Worm (Caenorhabditis elegans) whole organism, young adult: ENCODE data around the gene D1005.2.
A peak's percentile ranks its signal among the peaks of the same experiment; 100 is the strongest.
"Not testable (repeated sequence)": the region's sequence is repeated elsewhere in the genome, so short reads cannot be mapped to it uniquely, and the experiment has no call there.

Experiments
- C06A6.2 ChIP-seq: fragments of 200-800 bp; sonication (Bioruptor generic); conservative IDR thresholded peaks from 2 replicates; pipeline ENCODE4 v1.3.6; 2022; ENCODE audit warnings: missing genetic modification characterization, missing compliant biosample characterization
- C17E4.6 ChIP-seq: fragments of 200-800 bp; sonication (Bioruptor generic); IDR thresholded peaks from 2 replicates; pipeline ENCODE4 v1.3.6; 2022; ENCODE audit warnings: missing genetic modification reagents, missing genetic modification characterization, missing compliant biosample characterization
- D2030.7 ChIP-seq: fragments of 200-800 bp; sonication (Bioruptor generic); IDR thresholded peaks from 2 replicates; pipeline ENCODE4 v1.3.6; 2022; ENCODE audit warnings: missing genetic modification reagents, missing genetic modification characterization, missing compliant biosample characterization
- F52B5.7 ChIP-seq: sonication (generic microtip); optimal IDR thresholded peaks from 2 replicates; lab custom pipeline; 2016; ENCODE audit warnings: mild to moderate bottlenecking, missing genetic modification characterization, missing compliant biosample characterization
- Y67H2A.10 ChIP-seq: fragments of 200-800 bp; sonication (Bioruptor generic); conservative IDR thresholded peaks from 2 replicates; pipeline ENCODE4 v1.3.6; 2022; ENCODE audit warnings: missing genetic modification reagents, missing genetic modification characterization, missing compliant biosample characterization
- ZK185.1 ChIP-seq: sonication (generic microtip); optimal IDR thresholded peaks from 2 replicates; lab custom pipeline; 2016; ENCODE audit warnings: mild to moderate bottlenecking, missing genetic modification characterization, missing compliant biosample characterization; ENCODE audit not compliant: poor library complexity, severe bottlenecking
- aptf-2 ChIP-seq: fragments of 200-800 bp; sonication (Bioruptor generic); conservative IDR thresholded peaks from 2 replicates; pipeline ENCODE4 v1.3.6; 2022; ENCODE audit warnings: missing genetic modification reagents, missing genetic modification characterization, missing compliant biosample characterization
- athp-1 ChIP-seq: sonication (generic microtip); optimal IDR thresholded peaks from 2 replicates; lab custom pipeline; 2017; ENCODE audit warnings: mild to moderate bottlenecking, missing genetic modification characterization, missing compliant biosample characterization
- attf-5 ChIP-seq: fragments of 200-800 bp; sonication (Bioruptor generic); optimal IDR thresholded peaks from 2 replicates; lab custom pipeline; 2018; ENCODE audit warnings: mild to moderate bottlenecking, missing genetic modification characterization, missing compliant biosample characterization
- attf-6 ChIP-seq: fragments of 200-800 bp; sonication (Bioruptor generic); IDR thresholded peaks from 2 replicates; pipeline ENCODE4 v1.3.6; 2022; ENCODE audit warnings: missing genetic modification reagents, missing genetic modification characterization, missing compliant biosample characterization
- cebp-1 ChIP-seq, 2 experiments: fragments of 200-800 bp in 1 of 2; sonication (Bioruptor generic) in 1 of 2; sonication (generic microtip) in 1 of 2; IDR thresholded peaks in 1 of 2; optimal IDR thresholded peaks in 1 of 2; 2 replicates each; pipeline versions ENCODE4 v1.3.6 to Lab custom; 2017 to 2022; ENCODE audit warnings: missing compliant biosample characterization in 2 of 2, missing genetic modification characterization in 2 of 2, mild to moderate bottlenecking in 1 of 2, missing genetic modification reagents in 1 of 2, moderate library complexity in 1 of 2
- cebp-2 ChIP-seq: fragments of 200-800 bp; sonication (Bioruptor generic); IDR thresholded peaks from 2 replicates; pipeline ENCODE4 v1.3.6; 2022; ENCODE audit warnings: missing genetic modification characterization, missing compliant biosample characterization
- ceh-100 ChIP-seq: fragments of 200-800 bp; sonication (Bioruptor generic); IDR thresholded peaks from 2 replicates; pipeline ENCODE4 v1.3.6; 2022; ENCODE audit warnings: missing genetic modification reagents, missing genetic modification characterization, missing compliant biosample characterization
- ceh-91 ChIP-seq: fragments of 200-800 bp; sonication (Bioruptor generic); IDR thresholded peaks from 2 replicates; pipeline ENCODE4 v1.3.6; 2022; ENCODE audit warnings: missing genetic modification reagents, missing genetic modification characterization, missing compliant biosample characterization
- dox-1 ChIP-seq: fragments of 200-800 bp; sonication (Bioruptor generic); IDR thresholded peaks from 2 replicates; pipeline ENCODE4 v1.3.6; 2022; ENCODE audit warnings: missing genetic modification reagents, missing genetic modification characterization, missing compliant biosample characterization
- dpl-1 ChIP-seq: fragments of 150-350 bp; optimal IDR thresholded peaks from 2 replicates; lab custom pipeline; 2014; ENCODE audit warnings: missing biosample characterization, missing genetic modification reagents, missing genetic modification characterization
- efl-1 ChIP-seq: fragments of 150-350 bp; optimal IDR thresholded peaks from 2 replicates; lab custom pipeline; 2014; ENCODE audit warnings: missing biosample characterization, missing genetic modification reagents, missing genetic modification characterization
- egl-18 ChIP-seq: fragments of 200-800 bp; sonication (Bioruptor generic); IDR thresholded peaks from 2 replicates; pipeline ENCODE4 v1.3.6; 2022; ENCODE audit warnings: missing genetic modification reagents, missing genetic modification characterization, missing compliant biosample characterization
- egl-44 ChIP-seq: fragments of 200-800 bp; sonication (Bioruptor generic); IDR thresholded peaks from 2 replicates; pipeline ENCODE4 v1.3.6; 2022; ENCODE audit warnings: missing genetic modification reagents, missing genetic modification characterization, missing compliant biosample characterization
- egrh-3 ChIP-seq: fragments of 200-800 bp; sonication (Bioruptor generic); IDR thresholded peaks from 2 replicates; pipeline ENCODE4 v1.3.6; 2022; ENCODE audit warnings: missing genetic modification reagents, missing genetic modification characterization, missing compliant biosample characterization
- fkh-3 ChIP-seq: sonication (generic microtip); optimal IDR thresholded peaks from 2 replicates; lab custom pipeline; 2016; ENCODE audit warnings: mild to moderate bottlenecking, missing genetic modification characterization, missing compliant biosample characterization
- gei-17 ChIP-seq: fragments of 200-800 bp; sonication (Bioruptor generic); optimal IDR thresholded peaks from 2 replicates; lab custom pipeline; 2018; ENCODE audit warnings: mild to moderate bottlenecking, missing genetic modification characterization, missing compliant biosample characterization
- him-1 ChIP-seq: sonication (generic microtip); optimal IDR thresholded peaks from 2 replicates; lab custom pipeline; 2016; ENCODE audit warnings: missing genotype, missing genetic modification reagents, missing genetic modification characterization, missing compliant biosample characterization
- hlh-12 ChIP-seq: sonication (generic microtip); optimal IDR thresholded peaks from 2 replicates; lab custom pipeline; 2016; ENCODE audit warnings: missing genetic modification characterization, missing compliant biosample characterization
- hlh-26 ChIP-seq: fragments of 200-800 bp; sonication (Bioruptor generic); conservative IDR thresholded peaks from 2 replicates; pipeline ENCODE4 v1.3.6; 2022; ENCODE audit warnings: missing genetic modification reagents, missing genetic modification characterization, missing compliant biosample characterization
- hmg-1.2 ChIP-seq: fragments of 200-800 bp; sonication (Bioruptor generic); IDR thresholded peaks from 2 replicates; pipeline ENCODE4 v1.3.6; 2022; ENCODE audit warnings: missing genetic modification reagents, missing genetic modification characterization, missing compliant biosample characterization
- lag-1 ChIP-seq: fragments of 200-800 bp; sonication (Bioruptor generic); IDR thresholded peaks from 2 replicates; pipeline ENCODE4 v1.3.6; 2022; ENCODE audit warnings: missing genetic modification reagents, missing genetic modification characterization, missing compliant biosample characterization
- lin-35 ChIP-seq, 3 experiments: fragments of 150-350 bp in 2 of 3; sonication (generic microtip) in 1 of 3; optimal IDR thresholded peaks; 2 replicates each; lab custom pipeline; 2014 to 2018; ENCODE audit warnings: missing biosample characterization in 3 of 3, missing genetic modification characterization in 3 of 3, missing genetic modification reagents in 3 of 3
- lin-40 ChIP-seq: sonication (generic microtip); optimal IDR thresholded peaks from 2 replicates; lab custom pipeline; 2016; ENCODE audit warnings: missing genetic modification characterization, mild to moderate bottlenecking, missing compliant biosample characterization, missing genotype, missing genetic modification reagents
- nhr-120 ChIP-seq: fragments of 200-800 bp; sonication (Bioruptor generic); IDR thresholded peaks from 2 replicates; pipeline ENCODE4 v1.3.6; 2022; ENCODE audit warnings: missing genetic modification characterization, missing compliant biosample characterization
- nhr-80 ChIP-seq: sonication (generic microtip); optimal IDR thresholded peaks from 2 replicates; lab custom pipeline; 2016; ENCODE audit warnings: missing genetic modification characterization, missing compliant biosample characterization
- sdz-38 ChIP-seq: sonication (generic microtip); optimal IDR thresholded peaks from 2 replicates; lab custom pipeline; 2016; ENCODE audit warnings: missing genotype, missing genetic modification characterization, missing compliant biosample characterization
- tbp1 ChIP-seq: fragments of 200-800 bp; sonication (Bioruptor generic); optimal IDR thresholded peaks from 2 replicates; lab custom pipeline; 2018; ENCODE audit warnings: mild to moderate bottlenecking, missing genetic modification characterization, missing compliant biosample characterization
- zfh-2 ChIP-seq: fragments of 200-800 bp; sonication (Bioruptor generic); conservative IDR thresholded peaks from 2 replicates; pipeline ENCODE4 v1.3.6; 2022; ENCODE audit warnings: missing genetic modification reagents, missing genetic modification characterization, missing compliant biosample characterization
- ztf-22 ChIP-seq: fragments of 200-800 bp; sonication (Bioruptor generic); optimal IDR thresholded peaks from 2 replicates; lab custom pipeline; 2018; ENCODE audit warnings: mild to moderate bottlenecking, missing genetic modification characterization, moderate library complexity, missing compliant biosample characterization

The D1005.2 gene

ce11 chrX:1430707-1431106 lies 28.1 kb upstream of the D1005.2 start, which contains the start of gene F19G12.1:
TSS of gene F19G12.1 (plus strand) at chrX:1431007.
- TF ChIP-seq nhr-120 (GFP tag; lab: Robert Waterston, UW); attf-5; F52B5.7: not testable (repeated sequence)

DNA sequence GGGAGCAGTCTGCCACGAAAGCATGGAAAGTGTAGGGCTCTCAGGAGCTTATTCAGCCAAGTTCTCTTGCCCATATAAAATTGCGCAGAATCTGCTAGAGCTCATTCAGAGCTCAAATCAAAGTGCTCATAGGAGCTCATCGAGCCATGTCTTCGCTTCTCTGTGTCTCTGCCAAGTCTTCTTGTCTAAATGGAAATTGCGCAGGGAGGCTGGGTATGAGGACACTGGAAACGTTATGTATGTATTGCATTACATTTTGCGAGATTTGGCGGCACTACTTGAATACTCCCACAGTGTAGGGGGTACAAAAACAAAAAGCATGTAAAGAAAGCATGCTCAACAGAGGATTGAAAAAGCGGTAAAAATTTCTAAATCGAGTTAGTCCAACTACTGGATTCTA lies 21.7 kb upstream of the D1005.2 start:
- TF ChIP-seq D2030.7 (GFP tag; lab: Robert Waterston, UW), result no peak
- TF ChIP-seq ZK185.1 (tag; lab: Kevin White, UChicago), result peak; percentile 8
- TF ChIP-seq dox-1 (GFP tag; lab: Robert Waterston, UW), result peak; percentile 31; the same call in 1 of the 2 replicates
- TF ChIP-seq cebp-1 (GFP tag; IDR thresholded peaks at IDR 0.05; lab: Robert Waterston, UW), result no peak
- TF ChIP-seq cebp-1 (tag; optimal IDR thresholded peaks at IDR 0.05; lab: Kevin White, UChicago), result peak; percentile 9
- TF ChIP-seq gei-17, result peak; percentile 59
- no peak for TF ChIP-seq C17E4.6 (GFP tag; lab: Robert Waterston, UW)
- TF ChIP-seq hlh-26 (GFP tag; lab: Robert Waterston, UW), result no peak
- 0 out of 2 replicates have a peak, but pooled peaks have one; percentile 23 for TF ChIP-seq egl-44 (GFP tag; lab: Robert Waterston, UW)
- no peak for TF ChIP-seq lag-1 (GFP tag; lab: Robert Waterston, UW)

- TF ChIP-seq cebp-1 (GFP tag; IDR thresholded peaks at IDR 0.05; lab: Robert Waterston, UW), result no peak
- peak; percentile 24 for TF ChIP-seq cebp-1 (tag; optimal IDR thresholded peaks at IDR 0.05; lab: Kevin White, UChicago)
- TF ChIP-seq lin-35 (GFP tag; optimal IDR thresholded peaks at IDR 0.05; lab: Kevin White, UChicago), result peak in 1 of 3 experiments; percentile 25
- TF ChIP-seq aptf-2 (GFP tag; lab: Robert Waterston, UW), result no peak
- 0 out of 2 replicates have a peak, but pooled peaks have one; percentile 8 for TF ChIP-seq dox-1 (GFP tag; lab: Robert Waterston, UW)
- no peak for TF ChIP-seq tbp1 (GFP tag; lab: Kevin White, UChicago)
These were observed 19.9 kb upstream of the D1005.2 start for ce11 chrX:1438925-1439324.

ce11 chrX:1440161-1440560 lies 18.7 kb upstream of the D1005.2 start, which contains the start of gene sedl-1:
TSS of gene sedl-1 (minus strand) at chrX:1440261.
- no peak for TF ChIP-seq him-1
- TF ChIP-seq dpl-1 (GFP tag; lab: Kevin White, UChicago), result no peak
- TF ChIP-seq ceh-100 (GFP tag; lab: Robert Waterston, UW), result no peak
- TF ChIP-seq athp-1 (tag; lab: Kevin White, UChicago), result no peak
- no peak for TF ChIP-seq Y67H2A.10
- no peak for TF ChIP-seq cebp-2 (GFP tag; lab: Robert Waterston, UW)
- TF ChIP-seq fkh-3, result no peak
- no peak for TF ChIP-seq attf-6 (GFP tag; lab: Robert Waterston, UW)
- TF ChIP-seq lin-40, result no peak
- TF ChIP-seq nhr-120 (GFP tag; lab: Robert Waterston, UW), result no peak
- no peak for TF ChIP-seq egl-18
- no peak for TF ChIP-seq efl-1 (GFP tag; lab: Kevin White, UChicago)
- no peak for TF ChIP-seq C06A6.2 (GFP tag; lab: Robert Waterston, UW)
- no peak for TF ChIP-seq sdz-38 (tag; lab: Kevin White, UChicago)
- TF ChIP-seq hlh-12, result no peak

DNA sequence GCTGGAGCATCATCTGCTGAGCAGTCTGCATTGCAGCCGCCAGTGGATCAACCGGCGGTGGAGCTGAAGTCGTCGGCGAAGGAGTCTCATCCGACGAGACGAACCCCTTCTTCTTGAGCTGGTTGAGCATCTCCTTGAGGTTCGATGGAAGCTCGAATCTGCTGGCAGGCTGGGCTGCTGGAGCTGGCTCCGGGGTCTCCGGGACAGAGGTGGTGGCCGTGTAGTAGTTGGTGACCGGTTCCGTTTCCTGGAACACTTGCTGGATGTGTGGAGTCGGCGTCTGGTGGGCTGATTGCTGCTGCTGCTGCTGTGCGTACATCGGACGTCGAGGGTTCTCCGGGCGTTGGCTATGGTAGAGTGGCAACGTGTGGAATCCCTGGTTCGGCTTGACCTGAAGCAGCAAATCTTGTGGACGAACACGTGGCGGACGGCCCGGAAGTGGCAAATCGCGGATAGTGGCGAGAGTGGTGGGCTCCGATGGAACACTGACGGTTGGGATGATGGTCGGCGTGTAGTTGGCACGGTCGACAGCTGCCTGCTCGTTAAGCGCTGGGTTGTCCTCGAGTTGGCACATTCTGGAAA lies 17.1 kb upstream of the D1005.2 start:
- TF ChIP-seq ceh-91 (GFP tag; lab: Robert Waterston, UW) (no peak), hmg-1.2 (GFP tag; lab: Robert Waterston, UW) (no peak), ztf-22 (no peak), nhr-80 (tag; lab: Kevin White, UChicago) (no peak), zfh-2 (GFP tag; lab: Robert Waterston, UW) (peak; percentile 79), egrh-3 (GFP tag; lab: Robert Waterston, UW) (peak; percentile 79; the same call in 1 of the 2 replicates)
